Fruit fly (Drosophila melanogaster): ENCODE data around the gene Orc5.

The Orc5 gene

DNA sequence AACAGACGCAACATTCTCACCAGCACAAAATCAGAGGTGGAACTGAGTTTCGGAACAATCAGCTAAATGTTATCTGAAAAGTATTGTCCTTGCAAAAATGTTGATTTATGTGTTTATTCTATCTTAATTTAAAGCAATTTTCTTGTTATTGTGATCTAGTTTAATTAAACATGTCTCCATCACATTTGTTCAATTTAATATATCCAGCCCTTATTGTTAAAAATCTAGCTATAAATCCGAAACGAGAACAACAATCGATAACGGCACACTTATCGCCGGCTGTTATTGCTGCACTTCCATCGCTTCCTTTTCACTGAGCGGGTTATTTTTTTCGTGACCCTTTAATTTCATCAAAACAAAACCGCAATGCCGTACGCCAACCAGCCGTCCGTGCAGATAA, 3.4 kb downstream of the Orc5 start, which contains the start of the genes GatC, PolG2 and Polr2C (continued):
- no peak for TF ChIP-seq CG8478 (optimal IDR thresholded peaks at IDR 0.05)
- no peak for TF ChIP-seq lov (optimal IDR thresholded peaks at IDR 0.05)
- TF ChIP-seq lov (GFP tag; IDR thresholded peaks at IDR 0.05) = no peak
- peak; percentile 23 for TF ChIP-seq tx (GFP tag; optimal IDR thresholded peaks at IDR 0.05)
- peak; percentile 81 for TF ChIP-seq Med (GFP tag)
- TF ChIP-seq Nf-YB (GFP tag; optimal IDR thresholded peaks at IDR 0.05) = no peak
- no peak for TF ChIP-seq dan (GFP tag; IDR thresholded peaks at IDR 0.05)
- TF ChIP-seq CG2116 (GFP tag; optimal IDR thresholded peaks at IDR 0.05) = peak; percentile 66
- no peak for TF ChIP-seq gsb (GFP tag; IDR thresholded peaks at IDR 0.05)
- no peak for TF ChIP-seq gem (tag; optimal IDR thresholded peaks at IDR 0.05)
- no peak for TF ChIP-seq slp2 (GFP tag; optimal IDR thresholded peaks at IDR 0.05)
- TF ChIP-seq CG6813 (GFP tag; optimal IDR thresholded peaks at IDR 0.05) = no peak
- no peak for TF ChIP-seq Trl (optimal IDR thresholded peaks at IDR 0.05)
- no peak for TF ChIP-seq Trl (GFP tag; optimal IDR thresholded peaks at IDR 0.05)
- no peak for TF ChIP-seq lab (GFP tag; optimal IDR thresholded peaks at IDR 0.05)
- TF ChIP-seq CkIIα-i1 (GFP tag; IDR thresholded peaks at IDR 0.05) = no peak
- TF ChIP-seq cato (GFP tag; optimal IDR thresholded peaks at IDR 0.05; ENCODE audit: borderline replicate concordance) = no peak
- peak; percentile 70 for TF ChIP-seq nmo (GFP tag; optimal IDR thresholded peaks at IDR 0.05)
- TF ChIP-seq CG7372 (GFP tag; IDR thresholded peaks at IDR 0.05) = no peak
- no peak for TF ChIP-seq Atf6 (GFP tag; IDR thresholded peaks at IDR 0.05)
- no peak for TF ChIP-seq CG4282 (GFP tag; optimal IDR thresholded peaks at IDR 0.05)
- TF ChIP-seq Blimp-1 (GFP tag; optimal IDR thresholded peaks at IDR 0.05) = no peak
- no peak for TF ChIP-seq Antp (GFP tag; optimal IDR thresholded peaks at IDR 0.05)
- peak; percentile 63 for TF ChIP-seq mam (GFP tag; optimal IDR thresholded peaks at IDR 0.05)
- TF ChIP-seq CG34224 (GFP tag; IDR thresholded peaks at IDR 0.05; ENCODE audit: partially characterized antibody) = peak; percentile 94
- TF ChIP-seq CG31224 (GFP tag; IDR thresholded peaks at IDR 0.05) = no peak
- TF ChIP-seq CG4328 (GFP tag; optimal IDR thresholded peaks at IDR 0.05) = no peak
- TF ChIP-seq PHDP (tag; optimal IDR thresholded peaks at IDR 0.05) = no peak
- peak; percentile 74 for TF ChIP-seq E2f2 (GFP tag; IDR thresholded peaks at IDR 0.05)
- peak; percentile 76 for TF ChIP-seq bbx (GFP tag; IDR thresholded peaks at IDR 0.05; ENCODE audit: partially characterized antibody)
- TF ChIP-seq CG17361 (GFP tag; IDR thresholded peaks at IDR 0.05) = no peak
- TF ChIP-seq pho (GFP tag; optimal IDR thresholded peaks at IDR 0.05) = peak; percentile 5
- no peak for TF ChIP-seq CG31365 (tag; optimal IDR thresholded peaks at IDR 0.05)
- TF ChIP-seq Sox102F (GFP tag; optimal IDR thresholded peaks at IDR 0.05) = no peak
- TF ChIP-seq CG16863 (GFP tag; optimal IDR thresholded peaks at IDR 0.05) = peak; percentile 38
- TF ChIP-seq CG12391 (tag; optimal IDR thresholded peaks at IDR 0.05) = peak; percentile 69
- TF ChIP-seq slou (GFP tag; optimal IDR thresholded peaks at IDR 0.05) = no peak
- no peak for TF ChIP-seq Hmx (GFP tag; optimal IDR thresholded peaks at IDR 0.05)
- TF ChIP-seq CG11560 (tag; IDR thresholded peaks at IDR 0.05) = no peak
- no peak for TF ChIP-seq crol (GFP tag; IDR thresholded peaks at IDR 0.05)
- peak; percentile 22 for TF ChIP-seq MESR4 (GFP tag; optimal IDR thresholded peaks at IDR 0.05)
- no peak for TF ChIP-seq CG6854 (GFP tag; optimal IDR thresholded peaks at IDR 0.05)
- TF ChIP-seq CG6791 (GFP tag; IDR thresholded peaks at IDR 0.05; ENCODE audit: partially characterized antibody) = peak; percentile 77
- peak; percentile 36 for TF ChIP-seq Abd-B (GFP tag; optimal IDR thresholded peaks at IDR 0.05)
- no peak for TF ChIP-seq CG6272 (GFP tag; IDR thresholded peaks at IDR 0.05)
- TF ChIP-seq CG9215 (GFP tag; IDR thresholded peaks at IDR 0.05) = peak; percentile 39; the same call in 1 of the 2 replicates
- peak; percentile 79; the same call in 1 of the 2 replicates for TF ChIP-seq amos (GFP tag; IDR thresholded peaks at IDR 0.05; ENCODE audit: partially characterized antibody)
- no peak for TF ChIP-seq ranshi (GFP tag; IDR thresholded peaks at IDR 0.05)
- no peak for TF ChIP-seq CG18764 (GFP tag; optimal IDR thresholded peaks at IDR 0.05)
- no peak for TF ChIP-seq Ravus (GFP tag; IDR thresholded peaks at IDR 0.05)
- TF ChIP-seq CG12155 (GFP tag; optimal IDR thresholded peaks at IDR 0.05) = peak; percentile 25
- no peak for TF ChIP-seq ewg (GFP tag; optimal IDR thresholded peaks at IDR 0.05)
- TF ChIP-seq ftz-f1 (GFP tag; optimal IDR thresholded peaks at IDR 0.05) = no peak

All from whole organism, embryonic.